Worm (Caenorhabditis elegans): ENCODE data around the gene sea-2.

The sea-2 gene

DNA sequence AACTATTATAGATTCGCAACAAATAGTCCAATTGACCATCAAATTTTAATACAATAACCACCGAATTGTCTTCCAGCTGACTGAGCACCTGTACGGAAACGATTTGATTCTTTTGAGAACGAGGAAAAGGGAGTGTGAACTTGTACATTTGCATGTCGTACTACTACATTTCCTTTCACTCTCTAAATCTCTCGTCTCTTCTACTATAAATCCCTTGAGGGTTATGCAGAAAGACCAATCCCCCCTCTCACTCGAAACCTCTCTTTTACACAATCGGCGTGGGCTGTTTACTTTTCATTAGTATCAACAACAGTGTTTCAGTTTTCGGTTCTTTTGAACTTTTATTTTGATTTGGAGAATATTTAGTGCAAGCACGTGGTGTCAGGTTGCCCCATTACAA lies 52.0 kb downstream of the sea-2 start:
- TF ChIP-seq attf-4 (tag; optimal IDR thresholded peaks at IDR 0.05) (no peak), unc-62 (GFP tag; optimal IDR thresholded peaks at IDR 0.05 in 1 of 2) (peak in 1 of 2 experiments; percentile 46), unc-62 (tag; optimal IDR thresholded peaks at IDR 0.05) (no peak)

DNA sequence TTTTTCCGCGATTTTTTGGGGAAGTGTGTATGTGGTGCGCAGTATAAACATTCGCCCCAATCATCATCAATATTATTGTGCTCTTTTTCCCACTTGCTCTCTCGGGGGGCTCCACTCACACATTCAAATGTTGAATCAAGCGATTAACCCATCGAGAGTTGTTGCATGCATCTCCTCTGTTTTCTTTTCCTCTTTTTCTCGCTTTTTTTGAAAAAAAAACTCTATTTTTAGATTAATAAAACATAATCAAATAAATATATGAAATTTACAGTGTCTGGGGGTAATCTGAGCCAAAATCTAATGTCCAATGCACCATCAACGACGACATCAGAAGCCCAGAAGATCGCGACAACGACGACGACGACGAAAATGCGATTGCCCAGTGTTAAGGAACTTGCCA lies 54.4 kb downstream of the sea-2 start, which contains the start of gene ephx-1:
TSS of gene ephx-1 (plus strand) at position 301 of the 400 bp plus-strand sequence.
- TF ChIP-seq nhr-48 (tag; optimal IDR thresholded peaks at IDR 0.05): no peak
- TF ChIP-seq dmd-8 (GFP tag; IDR thresholded peaks at IDR 0.05): 0 out of 2 replicates have a peak, but pooled peaks have one; percentile 2

DNA sequence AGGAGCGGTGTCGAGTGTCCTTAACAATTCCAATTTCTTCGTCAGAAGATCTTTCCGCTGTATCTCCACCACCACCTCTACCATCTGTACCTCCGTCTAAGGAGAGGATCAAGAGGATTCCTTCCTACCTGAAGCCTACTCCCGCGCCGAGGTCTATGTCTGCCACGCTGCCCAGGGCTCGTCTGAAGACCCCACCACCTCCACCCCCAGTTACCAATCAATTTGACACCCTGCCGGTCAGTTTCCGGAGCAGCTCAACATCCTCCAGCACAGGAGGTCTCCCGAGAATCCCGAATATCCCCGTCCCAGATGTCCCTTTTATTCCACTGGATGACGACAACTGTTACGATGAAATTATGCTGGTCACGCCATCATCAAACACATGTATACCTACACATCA lies 57.8 kb downstream of the sea-2 start:
- TF ChIP-seq spr-3 (GFP tag; optimal IDR thresholded peaks at IDR 0.05): no peak
- no peak for TF ChIP-seq ZK337.2 (GFP tag; IDR thresholded peaks at IDR 0.05)
- no peak for TF ChIP-seq lim-7 (GFP tag; IDR thresholded peaks at IDR 0.05)
- peak in 1 of 2 experiments; percentile 44 for TF ChIP-seq unc-62 (GFP tag; optimal IDR thresholded peaks at IDR 0.05 in 1 of 2)
- TF ChIP-seq unc-62 (tag; optimal IDR thresholded peaks at IDR 0.05): no peak
- TF ChIP-seq Y5F2A.4 (GFP tag; optimal IDR thresholded peaks at IDR 0.05): no peak
- peak; percentile 79 for TF ChIP-seq set-16 (GFP tag; IDR thresholded peaks at IDR 0.05)

DNA sequence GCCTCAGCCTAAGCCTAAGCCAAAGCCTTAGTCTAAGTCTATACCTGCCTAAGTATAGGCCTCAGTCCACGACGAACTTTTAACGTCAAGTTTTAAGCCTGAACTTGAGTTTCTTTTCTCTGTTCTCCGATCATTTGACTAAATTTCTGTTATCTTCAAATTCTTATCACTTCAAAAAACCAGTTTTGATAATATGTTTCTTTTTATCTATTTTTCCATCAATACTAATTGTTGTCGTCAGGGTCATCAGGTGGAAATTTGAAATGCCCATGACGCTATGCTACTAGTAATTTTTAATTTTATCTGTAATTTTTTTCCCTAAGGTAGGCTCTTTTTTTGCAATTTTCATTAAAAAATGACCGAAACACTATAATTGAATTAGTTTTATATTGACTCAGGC lies 61.3 kb downstream of the sea-2 start:
- no peak for TF ChIP-seq dmd-8 (GFP tag; IDR thresholded peaks at IDR 0.05)
- no peak for TF ChIP-seq cey-2 (tag; optimal IDR thresholded peaks at IDR 0.05; ENCODE audit: borderline replicate concordance, insufficient read depth)
- no peak for TF ChIP-seq jun-1 (tag; optimal IDR thresholded peaks at IDR 0.05)
- TF ChIP-seq ZK546.5 (tag; optimal IDR thresholded peaks at IDR 0.05): no peak
- no peak for TF ChIP-seq ZK337.2 (GFP tag; IDR thresholded peaks at IDR 0.05)
- peak; percentile 7 for TF ChIP-seq pqm-1 (tag; optimal IDR thresholded peaks at IDR 0.05)

DNA sequence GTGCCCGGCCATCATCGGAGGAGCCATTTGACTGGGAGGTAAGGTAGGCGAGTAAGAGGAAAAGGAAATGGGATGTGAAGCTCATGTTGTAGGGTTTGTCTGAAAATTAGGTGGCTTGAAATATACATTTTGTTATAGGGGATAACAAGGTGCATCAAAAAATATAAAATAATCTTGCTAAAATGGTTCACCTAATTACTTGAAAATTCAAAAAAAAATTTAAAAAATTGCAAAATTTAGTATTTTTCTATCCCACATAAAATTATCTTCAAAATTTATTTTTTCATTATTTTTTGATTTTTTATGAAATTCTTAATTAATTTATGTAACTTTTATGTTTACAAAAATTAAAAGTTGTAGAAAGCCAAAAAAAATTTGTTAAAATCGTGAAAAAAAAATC lies 68.4 kb downstream of the sea-2 start, which contains the start of gene K07D4.6:
TSS of gene K07D4.6 (minus strand) at position 101 of the 400 bp plus-strand sequence.
- TF ChIP-seq nhr-48 (tag; optimal IDR thresholded peaks at IDR 0.05): no peak
- TF ChIP-seq Y5F2A.4 (GFP tag; optimal IDR thresholded peaks at IDR 0.05): no peak
- TF ChIP-seq lin-13 (GFP tag; optimal IDR thresholded peaks at IDR 0.05): no peak
- no peak for TF ChIP-seq dmd-9 (GFP tag; IDR thresholded peaks at IDR 0.05)
- TF ChIP-seq Y48G9A.11 (GFP tag; IDR thresholded peaks at IDR 0.05): no peak
- no peak for TF ChIP-seq dmd-6 (GFP tag; IDR thresholded peaks at IDR 0.05)
- TF ChIP-seq unc-130 (GFP tag; optimal IDR thresholded peaks at IDR 0.05): no peak
- TF ChIP-seq nhr-42 (GFP tag; IDR thresholded peaks at IDR 0.05): no peak
- no peak for TF ChIP-seq ceh-20 (GFP tag; IDR thresholded peaks at IDR 0.05)
- TF ChIP-seq saeg-2 (GFP tag; IDR thresholded peaks at IDR 0.05): no peak

Measured in whole organism, L4 larva.